Comparison of ENCODE assay signal across 4 fruit fly cellular contexts in genomic region chr3L:12058293-12058842, dm6.
TF ChIP-seq lines count a peak whose summit lies in the region.

No protein-coding gene starts in this region.

- TF ChIP-seq CTCF in whole organism, embryonic (GFP tag; optimal IDR thresholded peaks at IDR 0.05; lab: Kevin White, UChicago) = no peak

TF ChIP-seq in whole organism, embryonic, 481 proteins besides CTCF, POLR2A, EP300 and RAD21 (continues in another document):
- peak; percentile 63 for TF ChIP-seq CG4820 (GFP tag; optimal IDR thresholded peaks at IDR 0.05; lab: Kevin White, UChicago)
- peak; percentile 62 for TF ChIP-seq fd96Cb (tag; optimal IDR thresholded peaks at IDR 0.05; lab: Kevin White, UChicago)
- peak in 1 of 2 experiments; percentile 16 for TF ChIP-seq Pdp1 (GFP tag; optimal IDR thresholded peaks at IDR 0.05; lab: Kevin White, UChicago)
- TF ChIP-seq D19A (tag; optimal IDR thresholded peaks at IDR 0.05; lab: Kevin White, UChicago) = peak; percentile 54
- 0 out of 3 replicates have a peak, but pooled peaks have one; percentile 45 for TF ChIP-seq CG11560 (tag; IDR thresholded peaks at IDR 0.05; lab: Robert Waterston, UW)
- no peak for TF ChIP-seq NC2β (GFP tag; optimal IDR thresholded peaks at IDR 0.05; lab: Kevin White, UChicago)
- TF ChIP-seq CG30431 (GFP tag; optimal IDR thresholded peaks at IDR 0.05; lab: Kevin White, UChicago) = no peak
- TF ChIP-seq Antp (GFP tag; optimal IDR thresholded peaks at IDR 0.05; lab: Kevin White, UChicago) = peak; percentile 0
- TF ChIP-seq CG1024 (GFP tag; IDR thresholded peaks at IDR 0.05; lab: Robert Waterston, UW) = peak; percentile 26; the same call in 1 of the 2 replicates
- no peak for TF ChIP-seq hkb (optimal IDR thresholded peaks at IDR 0.05; lab: Kevin White, UChicago)
- TF ChIP-seq hkb (GFP tag; IDR thresholded peaks at IDR 0.05; lab: Robert Waterston, UW) = peak; percentile 34; the same call in 1 of the 2 replicates
- peak; percentile 54 for TF ChIP-seq gem (tag; optimal IDR thresholded peaks at IDR 0.05; lab: Kevin White, UChicago)
- TF ChIP-seq ATbp (GFP tag; optimal IDR thresholded peaks at IDR 0.05; lab: Kevin White, UChicago) = peak; percentile 64
- peak; percentile 8 for TF ChIP-seq ems (GFP tag; optimal IDR thresholded peaks at IDR 0.05; lab: Kevin White, UChicago)
- TF ChIP-seq unpg (GFP tag; optimal IDR thresholded peaks at IDR 0.05; lab: Kevin White, UChicago) = peak; percentile 22
- peak; percentile 15 for TF ChIP-seq phol (tag; optimal IDR thresholded peaks at IDR 0.05; lab: Kevin White, UChicago)
- TF ChIP-seq CG34376 (GFP tag; optimal IDR thresholded peaks at IDR 0.05; lab: Kevin White, UChicago) = no peak
- no peak for TF ChIP-seq ranshi (GFP tag; IDR thresholded peaks at IDR 0.05; lab: Robert Waterston, UW)
- TF ChIP-seq tap (tag; optimal IDR thresholded peaks at IDR 0.05; lab: Kevin White, UChicago) = peak; percentile 49
- peak; percentile 38 for TF ChIP-seq CG10267 (tag; optimal IDR thresholded peaks at IDR 0.05; lab: Kevin White, UChicago)
- TF ChIP-seq hb (GFP tag; IDR thresholded peaks at IDR 0.05; lab: Robert Waterston, UW; ENCODE audit: partially characterized antibody) = peak; percentile 20; the same call in 1 of the 3 replicates
- no peak for TF ChIP-seq CG33213 (GFP tag; optimal IDR thresholded peaks at IDR 0.05; lab: Kevin White, UChicago)

TF ChIP-seq in whole organism, prepupa, 60 proteins besides CTCF, POLR2A, EP300 and RAD21 (continues in another document):
- TF ChIP-seq cyc (GFP tag; optimal IDR thresholded peaks at IDR 0.05; lab: Kevin White, UChicago) (peak; percentile 67), Eip78C (GFP tag; lab: Kevin White, UChicago) (peak; percentile 75), CG6163 (GFP tag; IDR thresholded peaks at IDR 0.05; lab: Robert Waterston, UW) (peak; percentile 85), CG16779 (tag; optimal IDR thresholded peaks at IDR 0.05; lab: Kevin White, UChicago) (peak; percentile 58), CG10669 (GFP tag; optimal IDR thresholded peaks at IDR 0.05; lab: Kevin White, UChicago) (peak; percentile 90), eg (GFP tag; IDR thresholded peaks at IDR 0.05; lab: Robert Waterston, UW) (peak; percentile 53; the same call in 2 of the 3 replicates), CG32006 (GFP tag; optimal IDR thresholded peaks at IDR 0.05; lab: Kevin White, UChicago) (peak; percentile 57), acj6 (GFP tag; optimal IDR thresholded peaks at IDR 0.05; lab: Kevin White, UChicago) (peak; percentile 1), topi (GFP tag; optimal IDR thresholded peaks at IDR 0.05; lab: Kevin White, UChicago) (peak; percentile 55), vri (GFP tag; optimal IDR thresholded peaks at IDR 0.05; lab: Kevin White, UChicago) (no peak), Hr39 (GFP tag; optimal IDR thresholded peaks at IDR 0.05; lab: Kevin White, UChicago) (no peak), lz (GFP tag; optimal IDR thresholded peaks at IDR 0.05; lab: Kevin White, UChicago) (peak; percentile 41), CG6792 (GFP tag; optimal IDR thresholded peaks at IDR 0.05; lab: Kevin White, UChicago) (peak; percentile 73), CG6854 (GFP tag; optimal IDR thresholded peaks at IDR 0.05; lab: Kevin White, UChicago) (no peak), CG8119 (GFP tag; IDR thresholded peaks at IDR 0.05; lab: Robert Waterston, UW) (peak; percentile 36; the same call in 1 of the 3 replicates), Ets21C (GFP tag; optimal IDR thresholded peaks at IDR 0.05; lab: Kevin White, UChicago) (no peak), OdsH (GFP tag; optimal IDR thresholded peaks at IDR 0.05; lab: Kevin White, UChicago) (peak; percentile 18), CG7368 (GFP tag; optimal IDR thresholded peaks at IDR 0.05; lab: Kevin White, UChicago) (peak; percentile 63), CG11902 (GFP tag; optimal IDR thresholded peaks at IDR 0.05; lab: Kevin White, UChicago) (peak; percentile 34), fkh (GFP tag; optimal IDR thresholded peaks at IDR 0.05; lab: Kevin White, UChicago) (no peak), pdm3 (GFP tag; optimal IDR thresholded peaks at IDR 0.05; lab: Kevin White, UChicago) (peak; percentile 30), fd85E (GFP tag; optimal IDR thresholded peaks at IDR 0.05; lab: Kevin White, UChicago) (peak; percentile 55), CG3919 (GFP tag; optimal IDR thresholded peaks at IDR 0.05; lab: Kevin White, UChicago) (peak; percentile 84)

TF ChIP-seq in whole organism, pupa, 21 proteins besides CTCF, POLR2A, EP300 and RAD21:
- TF ChIP-seq CG8301 (tag; optimal IDR thresholded peaks at IDR 0.05; lab: Kevin White, UChicago) (peak; percentile 84), D1 (tag; optimal IDR thresholded peaks at IDR 0.05; lab: Kevin White, UChicago) (peak; percentile 9), fd96Ca (GFP tag; IDR thresholded peaks at IDR 0.05; lab: Robert Waterston, UW) (no peak), CG14655 (GFP tag; optimal IDR thresholded peaks at IDR 0.05; lab: Kevin White, UChicago) (peak; percentile 92), CG8159 (tag; optimal IDR thresholded peaks at IDR 0.05; lab: Kevin White, UChicago) (peak; percentile 88), CG13204 (GFP tag; optimal IDR thresholded peaks at IDR 0.05; lab: Kevin White, UChicago) (no peak), Pif1B (GFP tag; optimal IDR thresholded peaks at IDR 0.05; lab: Kevin White, UChicago) (peak; percentile 69), Ets98B (GFP tag; IDR thresholded peaks at IDR 0.05; lab: Robert Waterston, UW) (no peak), gl (tag; optimal IDR thresholded peaks at IDR 0.05; lab: Kevin White, UChicago) (peak; percentile 24), CG32121 (GFP tag; IDR thresholded peaks at IDR 0.05; lab: Robert Waterston, UW) (no peak), CG34367 (tag; optimal IDR thresholded peaks at IDR 0.05; lab: Kevin White, UChicago) (peak; percentile 26), CG15710 (tag; optimal IDR thresholded peaks at IDR 0.05; lab: Kevin White, UChicago) (peak; percentile 36), CG10348 (GFP tag; IDR thresholded peaks at IDR 0.05; lab: Robert Waterston, UW) (no peak), CG12605 (GFP tag; IDR thresholded peaks at IDR 0.05; lab: Robert Waterston, UW) (no peak), Snoo (tag; optimal IDR thresholded peaks at IDR 0.05; lab: Kevin White, UChicago) (no peak), CG9948 (tag; optimal IDR thresholded peaks at IDR 0.05; lab: Kevin White, UChicago) (peak; percentile 75), EcR (GFP tag; optimal IDR thresholded peaks at IDR 0.05; lab: Kevin White, UChicago) (no peak), CG4496 (GFP tag; IDR thresholded peaks at IDR 0.05; lab: Robert Waterston, UW) (peak; percentile 27; the same call in 1 of the 3 replicates), Pif1A (GFP tag; optimal IDR thresholded peaks at IDR 0.05; lab: Kevin White, UChicago) (peak; percentile 91), rn (GFP tag; IDR thresholded peaks at IDR 0.05; lab: Robert Waterston, UW) (no peak), CG17806 (tag; optimal IDR thresholded peaks at IDR 0.05; lab: Kevin White, UChicago) (peak; percentile 83)

TF ChIP-seq in whole organism, wandering third instar larva, 38 proteins besides CTCF, POLR2A, EP300 and RAD21:
- TF ChIP-seq usp (GFP tag; optimal IDR thresholded peaks at IDR 0.05; lab: Kevin White, UChicago) = no peak
- no peak for TF ChIP-seq HLH106 (tag; optimal IDR thresholded peaks at IDR 0.05; lab: Kevin White, UChicago)
- TF ChIP-seq Sp1 (GFP tag; optimal IDR thresholded peaks at IDR 0.05; lab: Kevin White, UChicago) = no peak
- TF ChIP-seq woc (GFP tag; optimal IDR thresholded peaks at IDR 0.05; lab: Kevin White, UChicago) = peak; percentile 8
- TF ChIP-seq fru (GFP tag; optimal IDR thresholded peaks at IDR 0.05; lab: Kevin White, UChicago) = peak; percentile 22
- peak; percentile 49 for TF ChIP-seq h (GFP tag; optimal IDR thresholded peaks at IDR 0.05; lab: Kevin White, UChicago)
- no peak for TF ChIP-seq brk (GFP tag; optimal IDR thresholded peaks at IDR 0.05; lab: Kevin White, UChicago)
- no peak for TF ChIP-seq tai (GFP tag; optimal IDR thresholded peaks at IDR 0.05; lab: Kevin White, UChicago)
- TF ChIP-seq N (GFP tag; optimal IDR thresholded peaks at IDR 0.05; lab: Kevin White, UChicago) = no peak
- peak in 1 of 2 experiments; percentile 45 for TF ChIP-seq foxo (GFP tag; optimal IDR thresholded peaks at IDR 0.05; lab: Kevin White, UChicago)

Comparison
In these comparisons a context has a peak if more than half of its experiments do, and no peak if none do; other contexts are left out.
1. Of the 7 proteins assayed by ChIP-seq in both whole organism, embryonic and whole organism, prepupa: peak only in whole organism, embryonic: none; only in whole organism, prepupa: CG16779; in both: none; in neither: 6.